Fruit fly (Drosophila melanogaster) whole organism, embryonic: Measurements from ENCODE around the gene CG14153.

ENCODE experiments used
- Ada2b ChIP-seq: fragments of 200-800 bp; sonication (Bioruptor generic); IDR thresholded peaks from 2 replicates; pipeline ENCODE4 v1.3.6; 2022; ENCODE audit warnings: missing biosample characterization, missing genetic modification characterization
- Aef1 ChIP-seq: fragments of 200-800 bp; sonication (Bioruptor generic); IDR thresholded peaks from 3 replicates; pipeline ENCODE4 v1.3.6; 2022; ENCODE audit warnings: missing biosample characterization, missing genetic modification characterization
- CG10431 ChIP-seq: fragments of 200-800 bp; sonication (Bioruptor generic); optimal IDR thresholded peaks from 3 replicates; lab custom pipeline; 2018; ENCODE audit warnings: missing biosample characterization, mild to moderate bottlenecking, missing genetic modification characterization
- CG10654 ChIP-seq: fragments of 200-800 bp; sonication (Bioruptor generic); optimal IDR thresholded peaks from 2 replicates; lab custom pipeline; 2016; ENCODE audit warnings: missing biosample characterization, missing genetic modification characterization
- CG15073 ChIP-seq: fragments of 200-800 bp; sonication (Bioruptor generic); optimal IDR thresholded peaks from 2 replicates; lab custom pipeline; 2016; ENCODE audit warnings: missing biosample characterization, missing genetic modification characterization
- CG17802 ChIP-seq: fragments of 200-800 bp; sonication (Bioruptor generic); optimal IDR thresholded peaks from 2 replicates; lab custom pipeline; 2018; ENCODE audit warnings: missing biosample characterization, mild to moderate bottlenecking, missing genetic modification characterization, moderate library complexity
- CG31388 ChIP-seq: fragments of 200-800 bp; sonication (Bioruptor generic); optimal IDR thresholded peaks from 2 replicates; lab custom pipeline; 2016; ENCODE audit warnings: missing biosample characterization, missing genetic modification characterization
- CG32772 ChIP-seq: fragments of 200-800 bp; sonication (Bioruptor generic); IDR thresholded peaks from 2 replicates; pipeline ENCODE4 v1.3.6; 2022; ENCODE audit warnings: missing biosample characterization, missing genetic modification characterization
- CG33557 ChIP-seq: fragments of 200-800 bp; sonication (Bioruptor generic); optimal IDR thresholded peaks from 2 replicates; lab custom pipeline; 2019; ENCODE audit warnings: missing biosample characterization, mild to moderate bottlenecking, missing genetic modification characterization, moderate library complexity
- CG4282 ChIP-seq: fragments of 200-800 bp; sonication (Bioruptor generic); optimal IDR thresholded peaks from 2 replicates; lab custom pipeline; 2016; ENCODE audit warnings: missing biosample characterization, missing genetic modification characterization
- CG4730 ChIP-seq: fragments of 200-800 bp; sonication (Bioruptor generic); IDR thresholded peaks from 2 replicates; pipeline ENCODE4 v1.3.6; 2022; ENCODE audit warnings: missing biosample characterization, missing genetic modification characterization
- CG6854 ChIP-seq: fragments of 200-800 bp; sonication (Bioruptor generic); optimal IDR thresholded peaks from 3 replicates; lab custom pipeline; 2017; ENCODE audit warnings: missing biosample characterization, mild to moderate bottlenecking, missing genetic modification characterization
- CG7271 ChIP-seq: fragments of 200-800 bp; sonication (Bioruptor generic); optimal IDR thresholded peaks from 2 replicates; lab custom pipeline; 2018; ENCODE audit warnings: missing biosample characterization, mild to moderate bottlenecking, missing genetic modification characterization, moderate library complexity
- CG7928 ChIP-seq: fragments of 200-800 bp; sonication (Bioruptor generic); optimal IDR thresholded peaks from 2 replicates; lab custom pipeline; 2017; ENCODE audit warnings: missing biosample characterization, mild to moderate bottlenecking, missing genetic modification characterization
- CG8359 ChIP-seq: fragments of 200-800 bp; sonication (Bioruptor generic); optimal IDR thresholded peaks from 2 replicates; lab custom pipeline; 2017; ENCODE audit warnings: missing biosample characterization, mild to moderate bottlenecking, missing genetic modification characterization, borderline replicate concordance
- CG9215 ChIP-seq: fragments of 200-800 bp; sonication (Bioruptor generic); IDR thresholded peaks from 2 replicates; pipeline ENCODE4 v1.3.6; 2022; ENCODE audit warnings: missing biosample characterization, missing genetic modification characterization
- CoRest ChIP-seq: fragments of 200-800 bp; sonication (Bioruptor generic); optimal IDR thresholded peaks from 3 replicates; lab custom pipeline; 2018; ENCODE audit warnings: missing biosample characterization, mild to moderate bottlenecking, missing genetic modification characterization, moderate library complexity
- Dad ChIP-seq: fragments of 200-800 bp; sonication (Bioruptor generic); optimal IDR thresholded peaks from 3 replicates; lab custom pipeline; 2016; ENCODE audit warnings: missing biosample characterization, missing genetic modification characterization
- Dip2 ChIP-seq: fragments of 200-800 bp; sonication (Bioruptor generic); IDR thresholded peaks from 2 replicates; pipeline ENCODE4 v1.3.6; 2022; ENCODE audit warnings: missing biosample characterization, missing genetic modification characterization
- Dip3 ChIP-seq: fragments of 200-800 bp; sonication (Bioruptor generic); optimal IDR thresholded peaks from 3 replicates; lab custom pipeline; 2016; ENCODE audit warnings: missing biosample characterization, missing genetic modification characterization
- Doc2 ChIP-seq: fragments of 200-800 bp; sonication (Bioruptor generic); IDR thresholded peaks from 2 replicates; pipeline ENCODE4 v1.3.6; 2022; ENCODE audit warnings: missing biosample characterization, missing genetic modification characterization
- GATAe ChIP-seq: fragments of 200-800 bp; sonication (Bioruptor generic); conservative IDR thresholded peaks from 2 replicates; pipeline ENCODE4 v1.3.6; 2022; ENCODE audit warnings: missing biosample characterization, missing genetic modification characterization
- Hr3 ChIP-seq: fragments of 200-800 bp; sonication (Bioruptor generic); optimal IDR thresholded peaks from 3 replicates; lab custom pipeline; 2016; ENCODE audit warnings: missing biosample characterization, missing genetic modification characterization
- Hr51 ChIP-seq, 2 experiments: fragments of 200-800 bp; sonication (Bioruptor generic); optimal IDR thresholded peaks; 2 replicates in 1 of 2; 3 replicates in 1 of 2; lab custom pipeline; 2016 to 2018; ENCODE audit warnings: missing biosample characterization in 2 of 2, missing genetic modification characterization in 2 of 2, mild to moderate bottlenecking in 1 of 2, moderate library complexity in 1 of 2
- NC2α ChIP-seq: fragments of 200-800 bp; sonication (Bioruptor generic); optimal IDR thresholded peaks from 2 replicates; lab custom pipeline; 2016; ENCODE audit warnings: missing biosample characterization, missing genetic modification characterization
- Nf-YC ChIP-seq: fragments of 200-800 bp; optimal IDR thresholded peaks from 3 replicates; lab custom pipeline; 2019; ENCODE audit warnings: missing biosample characterization, mild to moderate bottlenecking, missing genetic modification characterization, moderate library complexity
- Ptx1 ChIP-seq: fragments of 200-800 bp; sonication (Bioruptor generic); IDR thresholded peaks from 2 replicates; pipeline ENCODE4 v1.3.6; 2022; ENCODE audit warnings: missing biosample characterization, missing genetic modification characterization
- Ravus ChIP-seq: fragments of 200-800 bp; sonication (Bioruptor generic); IDR thresholded peaks from 2 replicates; pipeline ENCODE4 v1.3.6; 2022; ENCODE audit warnings: missing biosample characterization, missing genetic modification characterization
- Sox102F ChIP-seq: fragments of 200-800 bp; sonication (Bioruptor generic); optimal IDR thresholded peaks from 2 replicates; lab custom pipeline; 2018; ENCODE audit warnings: missing biosample characterization, mild to moderate bottlenecking, missing genetic modification characterization, moderate library complexity
- Sry-δ ChIP-seq: fragments of 200-800 bp; sonication (Bioruptor generic); optimal IDR thresholded peaks from 2 replicates; lab custom pipeline; 2016; ENCODE audit warnings: missing biosample characterization, missing genetic modification characterization
- Tbp ChIP-seq: fragments of >200 bp; optimal IDR thresholded peaks from 2 replicates; lab custom pipeline; 2018; ENCODE audit warnings: missing biosample characterization, missing genetic modification characterization
- Trl ChIP-seq, 3 experiments: fragments of >200 bp in 2 of 3; fragments of 200-800 bp in 1 of 3; sonication (Bioruptor generic) in 1 of 3; optimal IDR thresholded peaks; 2 replicates in 1 of 3; 3 replicates in 2 of 3; lab custom pipeline; 2016 to 2017; ENCODE audit warnings: missing biosample characterization in 1 of 3, missing genetic modification characterization in 1 of 3
- Xbp1 ChIP-seq: fragments of 200-800 bp; sonication (Bioruptor generic); optimal IDR thresholded peaks from 3 replicates; lab custom pipeline; 2016; ENCODE audit warnings: missing biosample characterization, mild to moderate bottlenecking, missing genetic modification characterization
- bcd ChIP-seq: fragments of 200-800 bp; sonication (Bioruptor generic); optimal IDR thresholded peaks from 2 replicates; lab custom pipeline; 2017; ENCODE audit warnings: missing biosample characterization, mild to moderate bottlenecking, missing genetic modification characterization
- crc ChIP-seq: fragments of 200-800 bp; sonication (Bioruptor generic); optimal IDR thresholded peaks from 2 replicates; lab custom pipeline; 2016; ENCODE audit warnings: missing biosample characterization, missing genetic modification characterization
- dysf ChIP-seq: fragments of 200-800 bp; sonication (Bioruptor generic); IDR thresholded peaks from 3 replicates; pipeline ENCODE4 v1.3.6; 2022; ENCODE audit warnings: missing biosample characterization, missing genetic modification characterization
- grn ChIP-seq: fragments of 200-800 bp; sonication (Bioruptor generic); optimal IDR thresholded peaks from 3 replicates; lab custom pipeline; 2017; ENCODE audit warnings: missing biosample characterization, missing genetic modification characterization
- kay ChIP-seq: fragments of 200-800 bp; sonication (Bioruptor generic); optimal IDR thresholded peaks from 2 replicates; lab custom pipeline; 2016; ENCODE audit warnings: missing biosample characterization, missing genetic modification characterization
- kni ChIP-seq: fragments of 200-800 bp; sonication (Bioruptor generic); optimal IDR thresholded peaks from 3 replicates; lab custom pipeline; 2017; ENCODE audit warnings: mild to moderate bottlenecking, missing biosample characterization, missing genetic modification reagents, missing genetic modification characterization
- phol ChIP-seq: fragments of 200-800 bp; sonication (Bioruptor generic); optimal IDR thresholded peaks from 3 replicates; lab custom pipeline; 2018; ENCODE audit warnings: missing biosample characterization, mild to moderate bottlenecking, missing genetic modification characterization, moderate library complexity
- rib ChIP-seq: fragments of 200-800 bp; sonication (Bioruptor generic); IDR thresholded peaks from 2 replicates; pipeline ENCODE4 v1.3.6; 2022; ENCODE audit warnings: missing biosample characterization, missing genetic modification characterization
- sens-2 ChIP-seq: fragments of 200-800 bp; sonication (Bioruptor generic); IDR thresholded peaks from 2 replicates; pipeline ENCODE4 v1.3.6; 2022; ENCODE audit warnings: missing biosample characterization, missing genetic modification characterization
- slbo ChIP-seq: fragments of 200-800 bp; sonication (Bioruptor generic); IDR thresholded peaks from 2 replicates; pipeline ENCODE4 v1.3.6; 2022; ENCODE audit warnings: missing biosample characterization, missing genetic modification characterization
- tll ChIP-seq, 2 experiments: fragments of 200-800 bp in 1 of 2; fragments of >200 bp in 1 of 2; sonication (Bioruptor generic) in 1 of 2; optimal IDR thresholded peaks; 2 replicates each; lab custom pipeline; 2017 to 2019; ENCODE audit warnings: missing biosample characterization in 2 of 2, missing genetic modification characterization in 2 of 2, mild to moderate bottlenecking in 1 of 2, moderate library complexity in 1 of 2
- tna ChIP-seq: fragments of 200-800 bp; sonication (Bioruptor generic); IDR thresholded peaks from 2 replicates; pipeline ENCODE4 v1.3.6; 2022; ENCODE audit warnings: missing biosample characterization, missing genetic modification characterization; ENCODE audit not compliant: partially characterized antibody
- toy ChIP-seq: fragments of 200-800 bp; sonication (Bioruptor generic); IDR thresholded peaks from 2 replicates; pipeline ENCODE4 v1.3.6; 2022; ENCODE audit warnings: missing biosample characterization, missing genetic modification characterization
- twi ChIP-seq: fragments of 200-800 bp; optimal IDR thresholded peaks from 2 replicates; lab custom pipeline; 2019; ENCODE audit warnings: missing biosample characterization, mild to moderate bottlenecking, missing genetic modification characterization, moderate library complexity
- vvl ChIP-seq: fragments of 200-800 bp; sonication (Bioruptor generic); IDR thresholded peaks from 2 replicates; pipeline ENCODE4 v1.3.6; 2022; ENCODE audit warnings: missing biosample characterization, missing genetic modification characterization
- zen ChIP-seq: fragments of 200-800 bp; sonication (Bioruptor generic); optimal IDR thresholded peaks from 3 replicates; lab custom pipeline; 2018; ENCODE audit warnings: missing biosample characterization, mild to moderate bottlenecking, missing genetic modification characterization, moderate library complexity
- zfh1 ChIP-seq: fragments of 200-800 bp; sonication (Bioruptor generic); IDR thresholded peaks from 3 replicates; pipeline ENCODE4 v1.3.6; 2022; ENCODE audit warnings: missing biosample characterization, missing genetic modification characterization

CG14153 gene

dm6 chr3L:10678545-10679067, 35.3 kb downstream of the CG14153 start (continued):
- TF ChIP-seq zfh1 (GFP tag; lab: Robert Waterston, UW) = peak; percentile 87
- TF ChIP-seq CG9215 = peak; percentile 91
- TF ChIP-seq Dad (GFP tag; lab: Kevin White, UChicago) = peak; percentile 89
- TF ChIP-seq Hr3 = peak; percentile 93
- peak; percentile 57 for TF ChIP-seq CG15073
- TF ChIP-seq Doc2 (GFP tag; lab: Robert Waterston, UW) = no peak
- TF ChIP-seq CG31388 = peak; percentile 76
- TF ChIP-seq Dip3 (GFP tag; lab: Kevin White, UChicago) = peak; percentile 87
- no peak; the same call in 1 of the 2 replicates for TF ChIP-seq Dip2 (GFP tag; lab: Robert Waterston, UW)
- peak; percentile 87 for TF ChIP-seq twi (tag; lab: Kevin White, UChicago)
- TF ChIP-seq Ptx1 (GFP tag; lab: Robert Waterston, UW) = peak; percentile 95
- peak; percentile 46 for TF ChIP-seq Sry-δ (GFP tag; lab: Kevin White, UChicago)
- peak in 1 of 2 experiments; percentile 79 for TF ChIP-seq tll (GFP tag; optimal IDR thresholded peaks at IDR 0.05; lab: Kevin White, UChicago)
- TF ChIP-seq rib (GFP tag; lab: Robert Waterston, UW) = peak; percentile 85
- TF ChIP-seq toy (GFP tag; lab: Robert Waterston, UW) = peak; percentile 88
- no peak for TF ChIP-seq CG7271
- TF ChIP-seq Aef1 (GFP tag; lab: Robert Waterston, UW) = peak; percentile 90
- TF ChIP-seq NC2α (GFP tag; lab: Kevin White, UChicago) = peak; percentile 88
- no peak for TF ChIP-seq Trl (optimal IDR thresholded peaks at IDR 0.05; lab: Kevin White, UChicago)
- peak; percentile 92 for TF ChIP-seq Trl (GFP tag; optimal IDR thresholded peaks at IDR 0.05; lab: Kevin White, UChicago)
- TF ChIP-seq CG33557 (GFP tag; lab: Kevin White, UChicago) = peak; percentile 91
- no peak for TF ChIP-seq Tbp (GFP tag; lab: Kevin White, UChicago)
- TF ChIP-seq CG4282 = peak; percentile 9
- peak; percentile 97 for TF ChIP-seq CoRest (tag; lab: Kevin White, UChicago)
- TF ChIP-seq Xbp1 (GFP tag; lab: Kevin White, UChicago) = peak; percentile 92
- peak; percentile 94 for TF ChIP-seq CG6854 (GFP tag; lab: Kevin White, UChicago)
- peak; percentile 93 for TF ChIP-seq slbo (GFP tag; lab: Robert Waterston, UW)
- TF ChIP-seq CG32772 (GFP tag; lab: Robert Waterston, UW) = peak; percentile 92
- TF ChIP-seq CG10654 (GFP tag; lab: Kevin White, UChicago) = peak; percentile 83
- TF ChIP-seq grn (GFP tag; lab: Kevin White, UChicago) = peak; percentile 83
- peak; percentile 92 for TF ChIP-seq CG10431 (GFP tag; lab: Kevin White, UChicago)
- peak; percentile 85 for TF ChIP-seq kni (GFP tag; lab: Kevin White, UChicago)
- TF ChIP-seq CG4730 = peak; percentile 90
- peak; percentile 94 for TF ChIP-seq Sox102F (GFP tag; lab: Kevin White, UChicago)
- TF ChIP-seq CG7928 = peak; percentile 63
- TF ChIP-seq CG17802 = peak; percentile 58
- TF ChIP-seq vvl (GFP tag; lab: Robert Waterston, UW) = peak; percentile 97
- peak; percentile 94 for TF ChIP-seq phol (tag; lab: Kevin White, UChicago)
- no peak for TF ChIP-seq tna
- peak; percentile 83 for TF ChIP-seq Ravus (GFP tag; lab: Robert Waterston, UW)
- peak; percentile 84 for TF ChIP-seq crc (GFP tag; lab: Kevin White, UChicago)
- TF ChIP-seq kay = peak; percentile 82
- TF ChIP-seq zen (tag; lab: Kevin White, UChicago) = peak; percentile 85
- peak; percentile 97 for TF ChIP-seq dysf (GFP tag; lab: Robert Waterston, UW)
- TF ChIP-seq Nf-YC (tag; lab: Kevin White, UChicago) = peak; percentile 89
- peak; percentile 96 for TF ChIP-seq bcd (GFP tag; lab: Kevin White, UChicago)
- peak; percentile 69 for TF ChIP-seq GATAe (GFP tag; lab: Robert Waterston, UW)
- peak; percentile 81 for TF ChIP-seq CG8359 (GFP tag; lab: Kevin White, UChicago)
- peak; percentile 86 for TF ChIP-seq sens-2 (GFP tag; lab: Robert Waterston, UW)
- peak; percentile 85 to 97 for TF ChIP-seq Hr51 (GFP tag; optimal IDR thresholded peaks at IDR 0.05; lab: Kevin White, UChicago)
- peak; percentile 90 for TF ChIP-seq Ada2b
